Worm (Caenorhabditis elegans): Measurements from ENCODE around the gene H03A11.2.
A peak's percentile ranks its signal among the peaks of the same experiment; 100 is the strongest.

The H03A11.2 gene

ce11 chrX:15188986-15189675 is 41.3 kb downstream of the H03A11.2 start (continued):
- peak; percentile 26 for TF ChIP-seq sup-37 (GFP tag; optimal IDR thresholded peaks at IDR 0.05)
- peak; percentile 16 for TF ChIP-seq nhr-11 (tag; optimal IDR thresholded peaks at IDR 0.05)
- no peak for TF ChIP-seq mab-9 (GFP tag; IDR thresholded peaks at IDR 0.05)
- peak; percentile 34; the same call in 1 of the 2 replicates for TF ChIP-seq ceh-88 (GFP tag; IDR thresholded peaks at IDR 0.05)

ce11 chrX:15188510-15188909 is 41.9 kb downstream of the H03A11.2 start:
- TF ChIP-seq lin-35 (GFP tag; optimal IDR thresholded peaks at IDR 0.05) (no peak), ztf-4 (tag; optimal IDR thresholded peaks at IDR 0.05) (no peak), sox-4 (tag; optimal IDR thresholded peaks at IDR 0.05) (peak; percentile 68), nhr-85 (tag) (peak; percentile 18), nhr-77 (tag; optimal IDR thresholded peaks at IDR 0.05) (no peak), pax-3 (tag; optimal IDR thresholded peaks at IDR 0.05) (peak; percentile 36), isw-1 (GFP tag; IDR thresholded peaks at IDR 0.05) (no peak), lin-15B (tag; optimal IDR thresholded peaks at IDR 0.05) (no peak), ceh-8 (GFP tag; optimal IDR thresholded peaks at IDR 0.05) (peak; percentile 46), dsc-1 (tag; optimal IDR thresholded peaks at IDR 0.05) (peak; percentile 95), nhr-71 (tag; optimal IDR thresholded peaks at IDR 0.05) (peak; percentile 27), nhr-47 (tag; optimal IDR thresholded peaks at IDR 0.05) (peak; percentile 14), efl-1 (optimal IDR thresholded peaks at IDR 0.05) (no peak), efl-1 (GFP tag; optimal IDR thresholded peaks at IDR 0.05 in 1 of 2) (no peak), unc-86 (tag; optimal IDR thresholded peaks at IDR 0.05) (no peak), fkh-8 (tag; optimal IDR thresholded peaks at IDR 0.05) (peak; percentile 50), egl-13 (tag; optimal IDR thresholded peaks at IDR 0.05) (no peak)

ce11 chrX:15181454-15181853 is 49.0 kb downstream of the H03A11.2 start, which contains the start of gene pkhm-2:
pkhm-2 (minus strand) TSS chrX:15181465.
- TF ChIP-seq nhr-47 (tag; optimal IDR thresholded peaks at IDR 0.05): peak; percentile 94
- TF ChIP-seq unc-30 (tag; optimal IDR thresholded peaks at IDR 0.05): no peak
- peak; percentile 84 to 88 (median 85) for TF ChIP-seq ceh-82 (tag; optimal IDR thresholded peaks at IDR 0.05)
- peak; percentile 68 for TF ChIP-seq ceh-8 (GFP tag; optimal IDR thresholded peaks at IDR 0.05)
- TF ChIP-seq nhr-19 (GFP tag; conservative IDR thresholded peaks at IDR 0.05): peak; percentile 93
- TF ChIP-seq mdl-1 (tag; optimal IDR thresholded peaks at IDR 0.05): peak in 1 of 2 experiments; percentile 90
- TF ChIP-seq mep-1 (tag; optimal IDR thresholded peaks at IDR 0.05): peak; percentile 92
- TF ChIP-seq C04F5.9 (tag; optimal IDR thresholded peaks at IDR 0.05): peak; percentile 47
- TF ChIP-seq pqm-1 (tag; optimal IDR thresholded peaks at IDR 0.05): peak; percentile 44
- TF ChIP-seq fos-1 (tag; optimal IDR thresholded peaks at IDR 0.05): peak; percentile 73
- TF ChIP-seq unc-98 (GFP tag; IDR thresholded peaks at IDR 0.05): no peak
- peak; percentile 95 for TF ChIP-seq rnt-1 (tag; optimal IDR thresholded peaks at IDR 0.05)
- TF ChIP-seq snu-23 (GFP tag; optimal IDR thresholded peaks at IDR 0.05): peak; percentile 95
- TF ChIP-seq C34B4.2 (tag; optimal IDR thresholded peaks at IDR 0.05): no peak
- TF ChIP-seq zag-1 (tag; optimal IDR thresholded peaks at IDR 0.05): no peak
- peak; percentile 22 for TF ChIP-seq pag-3 (tag; optimal IDR thresholded peaks at IDR 0.05; ENCODE audit: borderline replicate concordance, insufficient read depth)
- peak; percentile 76 for TF ChIP-seq nhr-237 (tag; optimal IDR thresholded peaks at IDR 0.05)
- TF ChIP-seq fkh-8 (tag; optimal IDR thresholded peaks at IDR 0.05): peak; percentile 74
- TF ChIP-seq elt-3 (tag; optimal IDR thresholded peaks at IDR 0.05): peak in 5 of 6 experiments; percentile 31 to 88 (median 71)
- TF ChIP-seq elt-2 (tag; optimal IDR thresholded peaks at IDR 0.05): peak; percentile 67
- TF ChIP-seq pax-3 (tag; optimal IDR thresholded peaks at IDR 0.05): peak; percentile 59
- TF ChIP-seq fkh-10 (GFP tag; optimal IDR thresholded peaks at IDR 0.05): peak; percentile 46
- peak; percentile 97 for TF ChIP-seq nhr-85 (tag)
- TF ChIP-seq tlp-1 (tag; optimal IDR thresholded peaks at IDR 0.05): no peak
- peak; percentile 31 for TF ChIP-seq aly-2 (tag; optimal IDR thresholded peaks at IDR 0.05)
- TF ChIP-seq nhr-84 (tag; optimal IDR thresholded peaks at IDR 0.05): no peak
- peak; percentile 40 for TF ChIP-seq F16B12.6 (tag; optimal IDR thresholded peaks at IDR 0.05)
- no peak for TF ChIP-seq nhr-12 (tag; optimal IDR thresholded peaks at IDR 0.05)
- TF ChIP-seq lin-13 (GFP tag; optimal IDR thresholded peaks at IDR 0.05): peak; percentile 85
- peak; percentile 52 for TF ChIP-seq lin-15B (tag; optimal IDR thresholded peaks at IDR 0.05)
- TF ChIP-seq ets-5 (GFP tag; IDR thresholded peaks at IDR 0.05): no peak
- TF ChIP-seq unc-62 (GFP tag; optimal IDR thresholded peaks at IDR 0.05): no peak
- TF ChIP-seq ceh-90 (tag; optimal IDR thresholded peaks at IDR 0.05): no peak
- TF ChIP-seq egl-27 (tag; optimal IDR thresholded peaks at IDR 0.05): no peak
- no peak for TF ChIP-seq ama-1 (optimal IDR thresholded peaks at IDR 0.05)

Measured in whole organism, L1 larva.